Fruit fly (Drosophila melanogaster): Measurements from ENCODE around the gene CG42446.

DNA sequence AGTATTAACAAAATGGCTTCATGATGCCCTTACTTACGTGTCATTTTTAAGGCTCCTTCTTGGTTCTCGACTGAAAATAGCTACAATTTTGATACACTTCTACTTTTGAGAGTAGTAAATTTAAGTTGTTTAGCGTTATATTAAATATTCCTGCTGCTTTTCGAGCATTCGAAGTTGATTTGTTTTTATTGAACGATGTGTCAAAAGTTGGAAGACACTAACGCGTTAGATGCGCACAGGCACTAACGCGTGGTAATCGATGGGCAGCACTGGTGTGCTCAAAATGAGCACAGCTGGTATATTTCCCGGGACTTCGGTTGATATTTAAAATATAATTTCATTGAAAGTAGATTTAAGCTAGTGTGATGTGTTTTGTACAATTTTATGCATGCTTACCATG lies 810 bp downstream of the CG42446 start, which contains the start of gene CG17931:
- TF ChIP-seq Clk (GFP tag; optimal IDR thresholded peaks at IDR 0.05), result no peak
- TF ChIP-seq CG1620 (GFP tag; optimal IDR thresholded peaks at IDR 0.05), result no peak
- TF ChIP-seq ovo (GFP tag; optimal IDR thresholded peaks at IDR 0.05), result no peak
- no peak for TF ChIP-seq CG14711 (tag; optimal IDR thresholded peaks at IDR 0.05)
- TF ChIP-seq pad (GFP tag; optimal IDR thresholded peaks at IDR 0.05), result no peak
- TF ChIP-seq cic (GFP tag; optimal IDR thresholded peaks at IDR 0.05), result no peak
- no peak for TF ChIP-seq Mnt (GFP tag; optimal IDR thresholded peaks at IDR 0.05)
